Fruit fly (Drosophila melanogaster) whole organism, wandering third instar larva: ENCODE data around the gene CG9727.

Source experiments
- CG9705 ChIP-seq: fragments of 200-800 bp; sonication (Bioruptor generic); optimal IDR thresholded peaks from 2 replicates; lab custom pipeline; 2018; ENCODE audit warnings: missing biosample characterization, mild to moderate bottlenecking, missing genetic modification characterization
- Dif ChIP-seq: fragments of 200-275, 200-300 bp; sonication (Bioruptor generic); optimal IDR thresholded peaks from 2 replicates; lab custom pipeline; 2018; ENCODE audit warnings: missing biosample characterization, missing genetic modification characterization; ENCODE audit not compliant: partially characterized antibody
- GATAd ChIP-seq: sonication (Bioruptor generic); optimal IDR thresholded peaks from 2 replicates; lab custom pipeline; 2016; ENCODE audit warnings: missing biosample characterization, missing genetic modification characterization
- HLH106 ChIP-seq: fragments of 200-800 bp; optimal IDR thresholded peaks from 3 replicates; lab custom pipeline; 2019; ENCODE audit warnings: missing biosample characterization, mild to moderate bottlenecking, missing genetic modification characterization, moderate library complexity
- Hr78 ChIP-seq: fragments of >200 bp; optimal IDR thresholded peaks from 2 replicates; lab custom pipeline; 2017; ENCODE audit warnings: missing biosample characterization, missing genetic modification characterization
- Hr83 ChIP-seq: fragments of 200-300 bp; sonication (Bioruptor generic); optimal IDR thresholded peaks from 2 replicates; lab custom pipeline; 2016; ENCODE audit warnings: missing biosample characterization, mild to moderate bottlenecking, missing genetic modification characterization, moderate library complexity; ENCODE audit not compliant: poor library complexity, severe bottlenecking
- Rel ChIP-seq, 2 experiments: fragments of 200-800 bp; sonication (Bioruptor generic) in 1 of 2; optimal IDR thresholded peaks; 2 replicates in 1 of 2; 3 replicates in 1 of 2; lab custom pipeline; 2016 to 2019; ENCODE audit warnings: mild to moderate bottlenecking in 2 of 2, missing biosample characterization in 2 of 2, missing genetic modification characterization in 2 of 2, moderate library complexity in 1 of 2
- foxo ChIP-seq, 2 experiments: fragments of 200-800 bp; sonication (Bioruptor generic); optimal IDR thresholded peaks; 2 replicates in 1 of 2; 3 replicates in 1 of 2; lab custom pipeline; 2016 to 2017; ENCODE audit warnings: missing biosample characterization in 2 of 2, missing genetic modification characterization in 2 of 2
- h ChIP-seq: fragments of 200-800 bp; sonication (Bioruptor generic); optimal IDR thresholded peaks from 3 replicates; lab custom pipeline; 2016; ENCODE audit warnings: missing biosample characterization, mild to moderate bottlenecking, missing genetic modification characterization
- pan ChIP-seq: fragments of >200 bp; optimal IDR thresholded peaks from 2 replicates; lab custom pipeline; 2017

DNA sequence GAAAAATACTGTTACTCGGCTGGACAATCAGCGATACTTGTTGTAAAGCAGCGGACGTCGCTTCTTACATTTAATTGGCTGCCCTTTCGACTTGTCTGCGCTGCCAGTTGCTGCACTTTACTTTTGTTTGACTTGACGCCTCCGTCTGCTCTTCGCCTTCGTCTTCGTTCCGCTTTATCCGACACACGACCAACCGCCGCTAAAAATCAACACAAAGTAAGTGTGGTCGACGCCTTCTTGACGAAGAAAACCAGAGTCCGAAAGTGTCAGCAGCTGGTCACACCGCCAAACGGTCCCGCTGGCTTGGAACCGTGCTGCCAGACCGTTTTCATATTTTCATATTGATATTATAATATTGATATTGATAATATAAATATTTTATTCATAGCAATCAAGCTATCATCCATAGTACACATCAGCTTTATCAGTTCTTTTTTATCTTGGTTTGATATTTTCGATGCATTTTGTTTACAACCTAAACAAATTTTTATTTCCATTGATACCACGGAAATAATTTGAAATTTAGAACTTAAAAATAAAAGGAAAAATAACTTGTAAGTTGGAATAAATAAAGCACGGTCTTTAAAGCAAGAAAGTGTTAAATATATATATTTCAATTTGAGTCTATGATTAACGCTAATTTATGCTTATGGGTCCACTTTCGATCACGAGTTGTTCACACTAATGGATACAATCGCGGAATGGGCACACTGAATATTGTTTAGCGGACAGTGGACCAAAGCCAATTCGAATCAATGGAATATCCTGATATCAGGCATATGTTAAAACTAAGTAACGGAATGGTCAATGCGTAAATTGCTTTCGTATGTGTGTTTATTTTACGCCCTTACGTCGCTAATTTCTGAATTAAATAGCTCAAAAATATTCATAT is 50.6 kb downstream of the CG9727 start, which contains the start of gene Dmtn:
- TF ChIP-seq CG9705 (GFP tag; lab: Kevin White, UChicago), result no peak
- no peak for TF ChIP-seq Rel (GFP tag; optimal IDR thresholded peaks at IDR 0.05; lab: Kevin White, UChicago)
- peak; percentile 42 for TF ChIP-seq Rel (tag; optimal IDR thresholded peaks at IDR 0.05; lab: Kevin White, UChicago)
- TF ChIP-seq Dif (GFP tag; lab: Kevin White, UChicago), result peak; percentile 45
- TF ChIP-seq pan (lab: Kevin White, UChicago), result no peak
- peak; percentile 62 for TF ChIP-seq Hr83 (GFP tag; lab: Kevin White, UChicago)
- no peak for TF ChIP-seq foxo (GFP tag; optimal IDR thresholded peaks at IDR 0.05; lab: Kevin White, UChicago)
- peak; percentile 25 for TF ChIP-seq h (GFP tag; lab: Kevin White, UChicago)
- peak; percentile 37 for TF ChIP-seq HLH106 (tag; lab: Kevin White, UChicago)
- TF ChIP-seq Hr78 (GFP tag; lab: Kevin White, UChicago), result no peak
- TF ChIP-seq GATAd (GFP tag; lab: Kevin White, UChicago), result no peak
